Worm (Caenorhabditis elegans) whole organism, early embryonic: ENCODE measurements around the gene irg-6.

Experiments used
- B0310.2 ChIP-seq: sonication (generic microtip); optimal IDR thresholded peaks from 2 replicates; lab custom pipeline; 2016; ENCODE audit warnings: mild to moderate bottlenecking, missing genetic modification characterization, missing compliant biosample characterization
- F13C5.2 ChIP-seq: sonication (generic microtip); optimal IDR thresholded peaks from 2 replicates; lab custom pipeline; 2017; ENCODE audit warnings: mild to moderate bottlenecking, missing genetic modification characterization, inconsistent platforms, missing compliant biosample characterization
- aly-1 ChIP-seq: sonication (generic microtip); optimal IDR thresholded peaks from 2 replicates; lab custom pipeline; 2016; ENCODE audit warnings: missing genetic modification characterization, missing compliant biosample characterization
- ama-1 ChIP-seq: fragments of 150-350 bp; optimal IDR thresholded peaks from 2 replicates; lab custom pipeline; 2014
- ceh-13 ChIP-seq: fragments of 200-800 bp; sonication (Bioruptor generic); optimal IDR thresholded peaks from 2 replicates; lab custom pipeline; 2018; ENCODE audit warnings: mild to moderate bottlenecking, missing genetic modification characterization, missing compliant biosample characterization
- ceh-36 ChIP-seq: sonication (generic microtip); optimal IDR thresholded peaks from 2 replicates; lab custom pipeline; 2016; ENCODE audit warnings: missing genetic modification characterization, inconsistent platforms, missing compliant biosample characterization
- ets-7 ChIP-seq: sonication (generic microtip); optimal IDR thresholded peaks from 2 replicates; lab custom pipeline; 2016; ENCODE audit warnings: missing genotype, missing genetic modification characterization, missing compliant biosample characterization
- flt-1 ChIP-seq: fragments of 200-800 bp; sonication (Bioruptor generic); IDR thresholded peaks from 2 replicates; pipeline ENCODE4 v1.3.6; 2022; ENCODE audit warnings: missing genetic modification characterization, missing compliant biosample characterization
- scrt-1 ChIP-seq: fragments of 200-800 bp; sonication (Bioruptor generic); IDR thresholded peaks from 2 replicates; pipeline ENCODE4 v1.3.6; 2022; ENCODE audit warnings: missing genetic modification characterization, missing compliant biosample characterization
- tbx-11 ChIP-seq: fragments of 200-800 bp; sonication (Bioruptor generic); IDR thresholded peaks from 2 replicates; pipeline ENCODE4 v1.3.6; 2022; ENCODE audit warnings: missing genetic modification characterization, missing compliant biosample characterization
- tbx-37 ChIP-seq: fragments of 200-800 bp; sonication (Bioruptor generic); conservative IDR thresholded peaks from 2 replicates; pipeline ENCODE4 v1.3.6; 2022; ENCODE audit warnings: missing genetic modification reagents, missing genetic modification characterization, missing compliant biosample characterization
- tra-4 ChIP-seq: sonication (generic microtip); optimal IDR thresholded peaks from 2 replicates; lab custom pipeline; 2017; ENCODE audit warnings: missing genetic modification characterization, missing compliant biosample characterization

DNA sequence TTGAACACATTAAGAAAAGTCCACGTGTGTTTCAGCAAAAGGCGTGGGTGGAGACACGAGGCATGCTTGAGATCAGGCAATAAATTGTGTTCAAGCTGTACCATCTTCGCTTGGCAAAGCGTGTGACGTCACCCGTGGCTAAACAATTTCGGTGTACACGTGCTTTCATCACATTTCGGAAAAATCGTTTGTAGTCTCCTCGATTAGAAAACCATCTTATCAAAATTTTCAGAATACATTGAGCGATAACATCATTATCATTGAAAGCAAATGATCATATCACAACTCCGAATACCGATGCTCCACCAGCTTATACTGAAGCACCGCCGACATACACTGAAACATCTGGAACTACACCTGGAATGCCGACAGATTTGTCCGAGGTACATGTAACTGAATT, 13.2 kb downstream of the irg-6 start:
- TF ChIP-seq ama-1 (lab: Kevin White, UChicago) (no peak), aly-1 (tag; lab: Kevin White, UChicago) (no peak), F13C5.2 (tag; lab: Kevin White, UChicago) (no peak), ceh-13 (GFP tag; lab: Kevin White, UChicago) (no peak), scrt-1 (GFP tag; lab: Robert Waterston, UW) (no peak), flt-1 (GFP tag; lab: Robert Waterston, UW) (no peak), B0310.2 (tag; lab: Kevin White, UChicago) (no peak), tbx-37 (GFP tag; lab: Robert Waterston, UW) (no peak), tbx-11 (GFP tag; lab: Robert Waterston, UW) (no peak), ets-7 (no peak), ceh-36 (tag; lab: Kevin White, UChicago) (no peak), tra-4 (no peak)
